Fruit fly (Drosophila melanogaster): ENCODE measurements around the gene ArgRS.

The ArgRS gene

DNA sequence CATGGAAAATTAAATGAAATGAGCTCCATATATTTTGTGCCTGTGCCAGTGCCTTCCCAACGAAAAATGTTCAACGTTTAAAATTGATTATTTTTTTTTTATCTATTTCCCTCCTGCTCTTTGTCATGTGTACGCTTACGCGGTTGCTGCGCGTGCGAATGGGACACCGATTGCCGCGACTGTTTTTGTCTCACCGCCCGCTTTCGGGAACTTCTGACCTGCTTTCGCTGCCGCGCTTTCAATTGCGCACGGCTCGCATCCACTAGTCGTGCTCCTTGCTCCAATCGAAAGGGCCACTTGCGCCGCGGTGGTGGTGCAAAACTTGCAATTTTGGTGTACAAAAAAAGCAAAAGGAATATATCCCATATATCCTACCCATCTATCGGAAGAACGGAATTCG, 16.5 kb upstream of the ArgRS start:
- TF ChIP-seq CG34376 (GFP tag; optimal IDR thresholded peaks at IDR 0.05) (peak; percentile 70), lbe (GFP tag; optimal IDR thresholded peaks at IDR 0.05) (no peak), CG1603 (tag; optimal IDR thresholded peaks at IDR 0.05) (peak; percentile 39), ftz-f1 (GFP tag; optimal IDR thresholded peaks at IDR 0.05) (no peak), Myb (GFP tag; optimal IDR thresholded peaks at IDR 0.05) (peak; percentile 27), kah (GFP tag; optimal IDR thresholded peaks at IDR 0.05) (peak; percentile 49), CG42726 (GFP tag; IDR thresholded peaks at IDR 0.05; ENCODE audit: partially characterized antibody) (peak; percentile 79; the same call in 1 of the 2 replicates), crol (GFP tag; IDR thresholded peaks at IDR 0.05) (no peak), CG1529 (GFP tag; optimal IDR thresholded peaks at IDR 0.05) (peak; percentile 1), tna (GFP tag; IDR thresholded peaks at IDR 0.05; ENCODE audit: partially characterized antibody) (0 out of 2 replicates have a peak, but pooled peaks have one; percentile 23), CG4282 (GFP tag; optimal IDR thresholded peaks at IDR 0.05) (peak; percentile 33), CHES-1-like (GFP tag; optimal IDR thresholded peaks at IDR 0.05) (peak; percentile 47), sd (tag; optimal IDR thresholded peaks at IDR 0.05) (peak; percentile 45), ci (GFP tag; IDR thresholded peaks at IDR 0.05) (peak; percentile 61; the same call in 2 of the 3 replicates), CG7372 (GFP tag; IDR thresholded peaks at IDR 0.05) (no peak), CG13123 (GFP tag; optimal IDR thresholded peaks at IDR 0.05) (no peak), CG17612 (GFP tag; IDR thresholded peaks at IDR 0.05) (no peak), gro (GFP tag; optimal IDR thresholded peaks at IDR 0.05) (peak; percentile 3), zfh1 (GFP tag; IDR thresholded peaks at IDR 0.05) (0 out of 3 replicates have a peak, but pooled peaks have one; percentile 31), CG16813 (GFP tag; IDR thresholded peaks at IDR 0.05; ENCODE audit: partially characterized antibody) (0 out of 3 replicates have a peak, but pooled peaks have one; percentile 14), CG14441 (GFP tag; IDR thresholded peaks at IDR 0.05) (peak; percentile 40; the same call in 1 of the 2 replicates), sob (GFP tag; IDR thresholded peaks at IDR 0.05) (peak; percentile 54; the same call in 1 of the 2 replicates), Hr78 (GFP tag; optimal IDR thresholded peaks at IDR 0.05) (no peak), ems (GFP tag; optimal IDR thresholded peaks at IDR 0.05) (peak; percentile 11), YL-1 (GFP tag; optimal IDR thresholded peaks at IDR 0.05) (peak; percentile 95), vvl (GFP tag; IDR thresholded peaks at IDR 0.05) (peak; percentile 49), chn (GFP tag; optimal IDR thresholded peaks at IDR 0.05) (peak; percentile 6), knrl (GFP tag; IDR thresholded peaks at IDR 0.05; ENCODE audit: partially characterized antibody) (peak; percentile 19; the same call in 1 of the 3 replicates), MTF-1 (GFP tag; optimal IDR thresholded peaks at IDR 0.05; ENCODE audit: borderline replicate concordance) (peak; percentile 81), sqz (GFP tag; optimal IDR thresholded peaks at IDR 0.05) (peak; percentile 99), CG32532 (GFP tag; IDR thresholded peaks at IDR 0.05) (peak; percentile 44), peb (GFP tag; IDR thresholded peaks at IDR 0.05) (no peak), CG13296 (GFP tag; optimal IDR thresholded peaks at IDR 0.05) (no peak), HLH4C (GFP tag; IDR thresholded peaks at IDR 0.05; ENCODE audit: partially characterized antibody) (peak; percentile 15; the same call in 1 of the 3 replicates), CG12769 (tag; optimal IDR thresholded peaks at IDR 0.05) (no peak), CG2199 (GFP tag; IDR thresholded peaks at IDR 0.05) (peak; percentile 82), CG15514 (GFP tag; optimal IDR thresholded peaks at IDR 0.05) (peak; percentile 24), ranshi (GFP tag; IDR thresholded peaks at IDR 0.05) (0 out of 2 replicates have a peak, but pooled peaks have one; percentile 35), CG9932 (GFP tag; IDR thresholded peaks at IDR 0.05) (0 out of 2 replicates have a peak, but pooled peaks have one; percentile 18), onecut (GFP tag; IDR thresholded peaks at IDR 0.05) (peak; percentile 93), pho (GFP tag; optimal IDR thresholded peaks at IDR 0.05) (peak; percentile 19), CG10543 (GFP tag; optimal IDR thresholded peaks at IDR 0.05) (peak; percentile 57), bcd (GFP tag; optimal IDR thresholded peaks at IDR 0.05) (peak; percentile 1), CG8478 (optimal IDR thresholded peaks at IDR 0.05) (peak; percentile 96), row (GFP tag; IDR thresholded peaks at IDR 0.05) (peak; percentile 43; the same call in 2 of the 3 replicates), CG10147 (GFP tag; optimal IDR thresholded peaks at IDR 0.05) (peak; percentile 26), ken (GFP tag; IDR thresholded peaks at IDR 0.05) (no peak), nerfin-2 (GFP tag; IDR thresholded peaks at IDR 0.05; ENCODE audit: partially characterized antibody) (peak; percentile 41; the same call in 1 of the 2 replicates), BtbVII (GFP tag; optimal IDR thresholded peaks at IDR 0.05) (peak; percentile 30), CG13287 (GFP tag; IDR thresholded peaks at IDR 0.05; ENCODE audit: partially characterized antibody) (peak; percentile 25)
